Worm (Caenorhabditis elegans) whole organism, young adult: Measurements from ENCODE around the gene Y75B12B.11.

Source experiments
- T07F8.4 ChIP-seq: sonication (generic microtip); optimal IDR thresholded peaks from 2 replicates; lab custom pipeline; 2016; ENCODE audit warnings: mild to moderate bottlenecking, missing genetic modification characterization, moderate library complexity, missing compliant biosample characterization
- lag-1 ChIP-seq: fragments of 200-800 bp; sonication (Bioruptor generic); IDR thresholded peaks from 2 replicates; pipeline ENCODE4 v1.3.6; 2022; ENCODE audit warnings: missing genetic modification reagents, missing genetic modification characterization, missing compliant biosample characterization
- lir-1 ChIP-seq: fragments of 200-800 bp; sonication (Bioruptor generic); conservative IDR thresholded peaks from 2 replicates; pipeline ENCODE4 v1.3.6; 2022; ENCODE audit warnings: missing genetic modification reagents, missing genetic modification characterization, missing compliant biosample characterization
- pha-4 ChIP-seq: fragments of 150-350 bp; sonication (generic microtip); optimal IDR thresholded peaks from 2 replicates; lab custom pipeline; 2014; ENCODE audit warnings: missing biosample characterization, missing genetic modification reagents, missing genetic modification characterization

ce11 chrV:15186259-15186927 lies 4.7 kb upstream of the Y75B12B.11 start, which contains the start of gene Y75B12B.3:
- TF ChIP-seq lag-1 (GFP tag; lab: Robert Waterston, UW) (no peak), pha-4 (tag; lab: Kevin White, UChicago) (no peak), T07F8.4 (tag; lab: Kevin White, UChicago) (no peak), lir-1 (GFP tag; lab: Robert Waterston, UW) (no peak)
